Fruit fly (Drosophila melanogaster) whole organism, embryonic: ENCODE measurements around the gene CG42852.

ENCODE experiments used
- Atf3 ChIP-seq: fragments of 200-800 bp; sonication (Bioruptor generic); optimal IDR thresholded peaks from 3 replicates; lab custom pipeline; 2016; ENCODE audit warnings: missing biosample characterization, missing genetic modification characterization
- CG10209 ChIP-seq: fragments of 200-800 bp; sonication (Bioruptor generic); optimal IDR thresholded peaks from 3 replicates; lab custom pipeline; 2017; ENCODE audit warnings: missing biosample characterization, mild to moderate bottlenecking, missing genetic modification characterization, missing genetic modification reagents
- CG14014 ChIP-seq: fragments of 200-800 bp; sonication (Bioruptor generic); IDR thresholded peaks from 2 replicates; pipeline ENCODE4 v1.3.6; 2022; ENCODE audit warnings: missing biosample characterization, missing genetic modification characterization
- CG14050 ChIP-seq: fragments of 200-800 bp; sonication (Bioruptor generic); IDR thresholded peaks from 3 replicates; pipeline ENCODE4 v1.3.6; 2022; ENCODE audit warnings: missing biosample characterization, missing genetic modification characterization
- CG1602 ChIP-seq: fragments of 200-800 bp; sonication (Bioruptor generic); optimal IDR thresholded peaks from 3 replicates; lab custom pipeline; 2016; ENCODE audit warnings: missing biosample characterization, missing genetic modification characterization
- CG2202 ChIP-seq: fragments of 200-800 bp; sonication (Bioruptor generic); optimal IDR thresholded peaks from 2 replicates; lab custom pipeline; 2018; ENCODE audit warnings: missing biosample characterization, mild to moderate bottlenecking, missing genetic modification characterization
- CG2712 ChIP-seq: fragments of 200-800 bp; optimal IDR thresholded peaks from 3 replicates; lab custom pipeline; 2019; ENCODE audit warnings: missing biosample characterization, mild to moderate bottlenecking, missing genetic modification characterization, moderate library complexity
- CG2875 ChIP-seq: fragments of 200-800 bp; sonication (Bioruptor generic); optimal IDR thresholded peaks from 2 replicates; lab custom pipeline; 2017; ENCODE audit warnings: missing biosample characterization, mild to moderate bottlenecking, missing genetic modification characterization, missing genetic modification reagents
- CG3838 ChIP-seq: fragments of 200-800 bp; sonication (Bioruptor generic); optimal IDR thresholded peaks from 3 replicates; lab custom pipeline; 2016; ENCODE audit warnings: missing biosample characterization, missing genetic modification characterization
- CG6654 ChIP-seq: fragments of 200-800 bp; sonication (Bioruptor generic); optimal IDR thresholded peaks from 2 replicates; lab custom pipeline; 2017; ENCODE audit warnings: missing biosample characterization, mild to moderate bottlenecking, missing genetic modification characterization
- CG6791 ChIP-seq: fragments of 200-800 bp; sonication (Bioruptor generic); IDR thresholded peaks from 3 replicates; pipeline ENCODE4 v1.3.6; 2022; ENCODE audit warnings: missing biosample characterization, missing genetic modification characterization; ENCODE audit not compliant: partially characterized antibody
- CG6813 ChIP-seq: fragments of 200-800 bp; sonication (Bioruptor generic); optimal IDR thresholded peaks from 2 replicates; lab custom pipeline; 2017; ENCODE audit warnings: missing biosample characterization, missing genetic modification characterization, mild to moderate bottlenecking, moderate library complexity, missing genetic modification reagents
- Camta ChIP-seq: fragments of 200-800 bp; sonication (Bioruptor generic); optimal IDR thresholded peaks from 2 replicates; lab custom pipeline; 2016; ENCODE audit warnings: missing biosample characterization, missing genetic modification characterization
- D ChIP-seq, 2 experiments: fragments of 200-800 bp in 1 of 2; fragments of >200 bp in 1 of 2; sonication (Bioruptor generic) in 1 of 2; optimal IDR thresholded peaks; 2 replicates in 1 of 2; 3 replicates in 1 of 2; lab custom pipeline; 2017; ENCODE audit warnings: mild to moderate bottlenecking in 1 of 2, missing biosample characterization in 1 of 2, missing genetic modification characterization in 1 of 2, missing genetic modification reagents in 1 of 2
- Dll ChIP-seq: fragments of 200-800 bp; sonication (Bioruptor generic); IDR thresholded peaks from 4 replicates; pipeline ENCODE4 v1.3.6; 2022; ENCODE audit warnings: missing biosample characterization, missing genetic modification characterization; ENCODE audit not compliant: partially characterized antibody
- Drgx ChIP-seq: fragments of 200-800 bp; sonication (Bioruptor generic); IDR thresholded peaks from 2 replicates; pipeline ENCODE4 v1.3.6; 2022; ENCODE audit warnings: missing biosample characterization, missing genetic modification characterization
- Ets97D ChIP-seq: fragments of 200-800 bp; sonication (Bioruptor generic); optimal IDR thresholded peaks from 3 replicates; lab custom pipeline; 2016; ENCODE audit warnings: missing biosample characterization, missing genetic modification characterization
- Fer3 ChIP-seq: fragments of 200-800 bp; sonication (Bioruptor generic); optimal IDR thresholded peaks from 2 replicates; lab custom pipeline; 2018; ENCODE audit warnings: missing biosample characterization, mild to moderate bottlenecking, missing genetic modification characterization, moderate library complexity
- H2.0 ChIP-seq: fragments of 200-800 bp; sonication (Bioruptor generic); IDR thresholded peaks from 2 replicates; pipeline ENCODE4 v1.3.6; 2022; ENCODE audit warnings: missing biosample characterization, missing genetic modification characterization
- HLHmδ ChIP-seq: fragments of 200-800 bp; sonication (Bioruptor generic); optimal IDR thresholded peaks from 2 replicates; lab custom pipeline; 2018; ENCODE audit warnings: missing biosample characterization, mild to moderate bottlenecking, missing genetic modification characterization, moderate library complexity
- Hmx ChIP-seq: fragments of 200-800 bp; sonication (Bioruptor generic); optimal IDR thresholded peaks from 2 replicates; lab custom pipeline; 2016; ENCODE audit warnings: missing biosample characterization, missing genetic modification characterization
- Med ChIP-seq: fragments of 200-800 bp; sonication (Bioruptor generic); peaks from one replicate; lab custom pipeline; 2016; ENCODE audit warnings: missing biosample characterization, missing genetic modification characterization, mild to moderate bottlenecking, inconsistent platforms, moderate library complexity
- Rx ChIP-seq: fragments of 200-800 bp; sonication (Bioruptor generic); IDR thresholded peaks from 2 replicates; pipeline ENCODE4 v1.3.6; 2022; ENCODE audit warnings: missing biosample characterization, missing genetic modification characterization
- Sox102F ChIP-seq: fragments of 200-800 bp; sonication (Bioruptor generic); optimal IDR thresholded peaks from 2 replicates; lab custom pipeline; 2018; ENCODE audit warnings: missing biosample characterization, mild to moderate bottlenecking, missing genetic modification characterization, moderate library complexity
- Taf1 ChIP-seq: fragments of 200-800 bp; sonication (Bioruptor generic); IDR thresholded peaks from 2 replicates; pipeline ENCODE4 v1.3.6; 2022; ENCODE audit warnings: missing biosample characterization, missing genetic modification characterization
- Usf ChIP-seq: fragments of 200-800 bp; sonication (Bioruptor generic); optimal IDR thresholded peaks from 2 replicates; lab custom pipeline; 2017; ENCODE audit warnings: missing genotype, missing biosample characterization, missing genetic modification characterization
- al ChIP-seq: fragments of 200-800 bp; sonication (Bioruptor generic); IDR thresholded peaks from 2 replicates; pipeline ENCODE4 v1.3.6; 2022; ENCODE audit warnings: missing biosample characterization, missing genetic modification characterization
- ase ChIP-seq: fragments of 200-800 bp; sonication (Bioruptor generic); IDR thresholded peaks from 3 replicates; pipeline ENCODE4 v1.3.6; 2022; ENCODE audit warnings: missing biosample characterization, missing genetic modification characterization
- ash1 ChIP-seq: fragments of 200-800 bp; sonication (Bioruptor generic); optimal IDR thresholded peaks from 2 replicates; lab custom pipeline; 2018; ENCODE audit warnings: missing biosample characterization, mild to moderate bottlenecking, missing genetic modification characterization
- btn ChIP-seq: fragments of 200-800 bp; sonication (Bioruptor generic); optimal IDR thresholded peaks from 2 replicates; lab custom pipeline; 2016; ENCODE audit warnings: missing biosample characterization, missing genetic modification characterization
- danr ChIP-seq: fragments of 200-800 bp; sonication (Bioruptor generic); IDR thresholded peaks from 2 replicates; pipeline ENCODE4 v1.3.6; 2022; ENCODE audit warnings: missing biosample characterization, missing genetic modification characterization
- dmrt11E ChIP-seq: fragments of 200-800 bp; sonication (Bioruptor generic); optimal IDR thresholded peaks from 3 replicates; lab custom pipeline; 2018; ENCODE audit warnings: missing biosample characterization, mild to moderate bottlenecking, missing genetic modification characterization, moderate library complexity
- dysf ChIP-seq: fragments of 200-800 bp; sonication (Bioruptor generic); IDR thresholded peaks from 3 replicates; pipeline ENCODE4 v1.3.6; 2022; ENCODE audit warnings: missing biosample characterization, missing genetic modification characterization
- fd64A ChIP-seq: fragments of 200-800 bp; sonication (Bioruptor generic); optimal IDR thresholded peaks from 3 replicates; lab custom pipeline; 2018; ENCODE audit warnings: missing biosample characterization, mild to moderate bottlenecking, missing genetic modification characterization
- gem ChIP-seq: fragments of 200-800 bp; sonication (Bioruptor generic); optimal IDR thresholded peaks from 2 replicates; lab custom pipeline; 2019; ENCODE audit warnings: missing biosample characterization, mild to moderate bottlenecking, missing genetic modification characterization, moderate library complexity
- kah ChIP-seq: fragments of 200-800 bp; sonication (Bioruptor generic); optimal IDR thresholded peaks from 2 replicates; lab custom pipeline; 2018; ENCODE audit warnings: missing biosample characterization, mild to moderate bottlenecking, missing genetic modification characterization
- nau ChIP-seq: fragments of 200-800 bp; sonication (Bioruptor generic); optimal IDR thresholded peaks from 3 replicates; lab custom pipeline; 2017; ENCODE audit warnings: missing biosample characterization, mild to moderate bottlenecking, missing genetic modification characterization, missing genetic modification reagents
- nmo ChIP-seq: fragments of 200-800 bp; sonication (Bioruptor generic); optimal IDR thresholded peaks from 2 replicates; lab custom pipeline; 2018; ENCODE audit warnings: missing biosample characterization, mild to moderate bottlenecking, missing genetic modification characterization, moderate library complexity
- pita ChIP-seq: fragments of 200-800 bp; sonication (Bioruptor generic); optimal IDR thresholded peaks from 2 replicates; lab custom pipeline; 2017; ENCODE audit warnings: missing biosample characterization, mild to moderate bottlenecking, missing genetic modification characterization
- pnt ChIP-seq: fragments of 200-800 bp; sonication (Bioruptor generic); optimal IDR thresholded peaks from 3 replicates; lab custom pipeline; 2016; ENCODE audit warnings: missing biosample characterization, missing genetic modification characterization
- pros ChIP-seq: fragments of 200-800 bp; sonication (Bioruptor generic); optimal IDR thresholded peaks from 3 replicates; lab custom pipeline; 2019; ENCODE audit warnings: missing biosample characterization, mild to moderate bottlenecking, missing genetic modification characterization, moderate library complexity
- row ChIP-seq: fragments of 200-800 bp; sonication (Bioruptor generic); IDR thresholded peaks from 3 replicates; pipeline ENCODE4 v1.3.6; 2022; ENCODE audit warnings: missing biosample characterization, missing genetic modification characterization
- run ChIP-seq: fragments of 200-800 bp; sonication (Bioruptor generic); optimal IDR thresholded peaks from 3 replicates; lab custom pipeline; 2018; ENCODE audit warnings: missing biosample characterization, mild to moderate bottlenecking, missing genetic modification characterization
- shn ChIP-seq: fragments of 200-800 bp; sonication (Bioruptor generic); optimal IDR thresholded peaks from 3 replicates; lab custom pipeline; 2016; ENCODE audit warnings: missing biosample characterization, missing genetic modification characterization
- sim ChIP-seq: fragments of 200-800 bp; sonication (Bioruptor generic); IDR thresholded peaks from 2 replicates; pipeline ENCODE4 v1.3.6; 2022; ENCODE audit warnings: missing biosample characterization, missing genetic modification characterization
- sisA ChIP-seq: fragments of 200-800 bp; sonication (Bioruptor generic); IDR thresholded peaks from 2 replicates; pipeline ENCODE4 v1.3.6; 2022; ENCODE audit warnings: missing biosample characterization, missing genetic modification characterization
- slbo ChIP-seq: fragments of 200-800 bp; sonication (Bioruptor generic); IDR thresholded peaks from 2 replicates; pipeline ENCODE4 v1.3.6; 2022; ENCODE audit warnings: missing biosample characterization, missing genetic modification characterization
- sna ChIP-seq: fragments of 200-800 bp; sonication (Bioruptor generic); IDR thresholded peaks from 2 replicates; pipeline ENCODE4 v1.3.6; 2022; ENCODE audit warnings: missing biosample characterization, missing genetic modification characterization; ENCODE audit not compliant: partially characterized antibody
- zf30C ChIP-seq: fragments of 200-800 bp; sonication (Bioruptor generic); optimal IDR thresholded peaks from 3 replicates; lab custom pipeline; 2018; ENCODE audit warnings: missing biosample characterization, mild to moderate bottlenecking, missing genetic modification characterization

CG42852 gene

DNA sequence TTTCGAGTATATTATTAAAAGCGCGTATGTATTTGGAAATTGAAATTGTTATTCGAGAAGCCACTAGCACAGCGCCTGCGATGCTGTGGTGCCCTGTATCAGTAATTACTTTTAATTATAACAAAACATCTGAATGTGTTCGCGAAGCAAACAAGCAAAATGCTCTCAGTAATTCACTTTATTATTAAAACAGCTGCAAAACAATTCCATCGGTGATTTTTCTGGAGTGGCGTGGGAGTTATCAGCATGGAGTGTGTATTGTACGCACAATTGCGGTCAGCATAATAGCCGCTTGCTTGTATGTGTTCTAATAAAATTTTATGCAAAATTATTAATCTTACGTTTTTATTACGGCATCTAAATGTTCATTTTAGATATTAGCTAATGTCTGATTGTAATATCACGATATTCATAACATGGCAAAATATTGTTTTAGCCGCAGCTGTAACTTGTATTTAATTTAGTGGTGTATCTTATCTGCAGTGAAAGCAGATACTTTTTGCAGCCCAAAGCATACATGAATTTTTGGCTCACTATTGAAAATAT lies 27.0 kb downstream of the CG42852 start (continued):
- peak; percentile 67 for TF ChIP-seq sisA (GFP tag; lab: Robert Waterston, UW)
- peak; percentile 31 for TF ChIP-seq Hmx (GFP tag; lab: Kevin White, UChicago)
- peak; percentile 16 for TF ChIP-seq Ets97D (GFP tag; lab: Kevin White, UChicago)
- peak; percentile 30 for TF ChIP-seq fd64A
- peak; percentile 79 for TF ChIP-seq nmo (GFP tag; lab: Kevin White, UChicago)
- peak; percentile 14 for TF ChIP-seq kah (GFP tag; lab: Kevin White, UChicago)
- TF ChIP-seq Dll (GFP tag; lab: Robert Waterston, UW): no peak
- TF ChIP-seq al: 0 out of 2 replicates have a peak, but pooled peaks have one; percentile 26
- TF ChIP-seq CG14050 (GFP tag; lab: Robert Waterston, UW): peak; percentile 35; the same call in 1 of the 3 replicates
- TF ChIP-seq slbo (GFP tag; lab: Robert Waterston, UW): peak; percentile 70
- peak; percentile 54; the same call in 1 of the 2 replicates for TF ChIP-seq CG14014 (GFP tag; lab: Robert Waterston, UW)
- peak; percentile 38; the same call in 1 of the 2 replicates for TF ChIP-seq Taf1
- TF ChIP-seq ase (GFP tag; lab: Robert Waterston, UW): peak; percentile 56; the same call in 2 of the 3 replicates
- TF ChIP-seq ash1 (GFP tag; lab: Kevin White, UChicago): no peak
- TF ChIP-seq nau: no peak
- TF ChIP-seq Rx (GFP tag; lab: Robert Waterston, UW): peak; percentile 72
- TF ChIP-seq CG6813 (GFP tag; lab: Kevin White, UChicago): peak; percentile 65
- TF ChIP-seq shn (GFP tag; lab: Kevin White, UChicago): peak; percentile 18
- peak; percentile 73 for TF ChIP-seq CG10209
- TF ChIP-seq zf30C (GFP tag; lab: Kevin White, UChicago): no peak
- peak; percentile 74 for TF ChIP-seq dysf
- peak; percentile 47 for TF ChIP-seq pnt (GFP tag; lab: Kevin White, UChicago)
- TF ChIP-seq CG6791 (GFP tag; lab: Robert Waterston, UW): 0 out of 3 replicates have a peak, but pooled peaks have one; percentile 25
- no peak for TF ChIP-seq HLHmδ (GFP tag; lab: Kevin White, UChicago)
- peak; percentile 18 for TF ChIP-seq CG3838
- TF ChIP-seq Sox102F (GFP tag; lab: Kevin White, UChicago): peak; percentile 83
- peak; percentile 25 for TF ChIP-seq Atf3 (GFP tag; lab: Kevin White, UChicago)
- peak; percentile 63 for TF ChIP-seq run (tag; lab: Kevin White, UChicago)
- peak; percentile 52 for TF ChIP-seq btn (GFP tag; lab: Kevin White, UChicago)
- no peak for TF ChIP-seq D (optimal IDR thresholded peaks at IDR 0.05; lab: Kevin White, UChicago)
- peak; percentile 82 for TF ChIP-seq D (GFP tag; optimal IDR thresholded peaks at IDR 0.05; lab: Kevin White, UChicago)
- TF ChIP-seq row: peak; percentile 82
- peak; percentile 68 for TF ChIP-seq CG2875 (GFP tag; lab: Kevin White, UChicago)
- no peak for TF ChIP-seq sna (GFP tag; lab: Robert Waterston, UW)
- TF ChIP-seq CG2712 (tag; lab: Kevin White, UChicago): peak; percentile 83
- peak; percentile 94 for TF ChIP-seq Med (GFP tag; lab: Kevin White, UChicago)
- TF ChIP-seq CG2202 (tag; lab: Kevin White, UChicago): peak; percentile 58
- peak; percentile 63 for TF ChIP-seq CG6654 (GFP tag; lab: Kevin White, UChicago)
- TF ChIP-seq Camta (GFP tag; lab: Kevin White, UChicago): peak; percentile 45
- TF ChIP-seq Fer3 (tag; lab: Kevin White, UChicago): peak; percentile 76
- no peak for TF ChIP-seq Usf
- TF ChIP-seq danr (GFP tag; lab: Robert Waterston, UW): peak; percentile 33; the same call in 1 of the 2 replicates
- peak; percentile 74 for TF ChIP-seq dmrt11E (tag; lab: Kevin White, UChicago)
- peak; percentile 21; the same call in 1 of the 2 replicates for TF ChIP-seq sim (GFP tag; lab: Robert Waterston, UW)
- peak; percentile 71 for TF ChIP-seq Drgx
- TF ChIP-seq pros (GFP tag; lab: Kevin White, UChicago): no peak
- TF ChIP-seq H2.0 (GFP tag; lab: Robert Waterston, UW): peak; percentile 61
- TF ChIP-seq CG1602: peak; percentile 55
- no peak for TF ChIP-seq pita
- peak; percentile 87 for TF ChIP-seq gem (tag; lab: Kevin White, UChicago)
